Fruit fly (Drosophila melanogaster) whole organism, pupa: ENCODE results near the gene Srp68.

Experiments
- CG13204 ChIP-seq: fragments of 200-800 bp; sonication (Bioruptor generic); optimal IDR thresholded peaks from 2 replicates; lab custom pipeline; 2018; ENCODE audit warnings: missing biosample characterization, mild to moderate bottlenecking, missing genetic modification characterization, moderate library complexity
- CG14655 ChIP-seq: fragments of 200-800 bp; sonication (Bioruptor generic); optimal IDR thresholded peaks from 3 replicates; lab custom pipeline; 2017; ENCODE audit warnings: mild to moderate bottlenecking, missing biosample characterization, missing genetic modification reagents, missing genetic modification characterization
- CG32121 ChIP-seq: fragments of 200-800 bp; sonication (Bioruptor generic); IDR thresholded peaks from 2 replicates; pipeline ENCODE4 v1.3.6; 2022; ENCODE audit warnings: missing biosample characterization, missing genetic modification characterization
- CG8301 ChIP-seq: fragments of 200-800 bp; sonication (Bioruptor generic); optimal IDR thresholded peaks from 2 replicates; lab custom pipeline; 2018; ENCODE audit warnings: missing biosample characterization, mild to moderate bottlenecking, missing genetic modification characterization
- CG9948 ChIP-seq: fragments of 200-800 bp; sonication (Bioruptor generic); optimal IDR thresholded peaks from 2 replicates; lab custom pipeline; 2018; ENCODE audit warnings: missing biosample characterization, mild to moderate bottlenecking, missing genetic modification characterization, moderate library complexity
- Ets98B ChIP-seq: fragments of 200-800 bp; sonication (Bioruptor generic); IDR thresholded peaks from 2 replicates; pipeline ENCODE4 v1.3.6; 2022; ENCODE audit warnings: missing biosample characterization, missing genetic modification characterization
- Pif1B ChIP-seq: fragments of 200-800 bp; sonication (Bioruptor generic); optimal IDR thresholded peaks from 3 replicates; lab custom pipeline; 2016; ENCODE audit warnings: missing biosample characterization, missing genetic modification characterization
- Snoo ChIP-seq: fragments of 200-800 bp; sonication (Bioruptor generic); optimal IDR thresholded peaks from 3 replicates; lab custom pipeline; 2017; ENCODE audit warnings: missing biosample characterization, mild to moderate bottlenecking, missing genetic modification characterization, inconsistent platforms

- TF ChIP-seq CG32121 (GFP tag; lab: Robert Waterston, UW) (no peak), Snoo (tag; lab: Kevin White, UChicago) (no peak), Ets98B (GFP tag; lab: Robert Waterston, UW) (no peak), CG13204 (GFP tag; lab: Kevin White, UChicago) (no peak), Pif1B (GFP tag; lab: Kevin White, UChicago) (no peak), CG8301 (tag; lab: Kevin White, UChicago) (no peak), CG14655 (GFP tag; lab: Kevin White, UChicago) (no peak), CG9948 (tag; lab: Kevin White, UChicago) (no peak)
Observed at dm6 chr3L:8939654-8940053, 35.2 kb upstream of the Srp68 start.
